Worm (Caenorhabditis elegans) whole organism, L4 larva: ENCODE results near the gene sri-43.

Experiments
- R02D3.7 ChIP-seq: fragments of 150-350 bp; sonication (generic microtip); optimal IDR thresholded peaks from 3 replicates; lab custom pipeline; 2014; ENCODE audit warnings: missing biosample characterization, missing genetic modification characterization
- aly-2 ChIP-seq: sonication (generic microtip); optimal IDR thresholded peaks from 2 replicates; lab custom pipeline; 2018; ENCODE audit warnings: missing biosample characterization, missing genetic modification characterization
- ceh-32 ChIP-seq: sonication (generic microtip); optimal IDR thresholded peaks from 2 replicates; lab custom pipeline; 2016; ENCODE audit warnings: mild to moderate bottlenecking, missing genetic modification characterization, missing compliant biosample characterization; ENCODE audit not compliant: poor library complexity
- egl-27 ChIP-seq: sonication (generic microtip); optimal IDR thresholded peaks from 3 replicates; lab custom pipeline; 2017; ENCODE audit warnings: missing biosample characterization, missing genetic modification reagents, missing genetic modification characterization
- jun-1 ChIP-seq: fragments of 150-350 bp; optimal IDR thresholded peaks from 2 replicates; lab custom pipeline; 2014; ENCODE audit warnings: missing biosample characterization, missing genetic modification reagents, missing genetic modification characterization
- mdl-1 ChIP-seq, 2 experiments: fragments of 150-350 bp in 1 of 2; sonication (generic microtip) in 1 of 2; optimal IDR thresholded peaks; 2 replicates each; lab custom pipeline; 2014 to 2017; ENCODE audit warnings: missing biosample characterization in 2 of 2, missing genetic modification characterization in 2 of 2
- nhr-237 ChIP-seq: sonication (generic microtip); optimal IDR thresholded peaks from 2 replicates; lab custom pipeline; 2017; ENCODE audit warnings: missing biosample characterization, missing genetic modification characterization
- nhr-25 ChIP-seq: sonication (generic microtip); optimal IDR thresholded peaks from 2 replicates; lab custom pipeline; 2017; ENCODE audit warnings: missing genetic modification characterization, mild to moderate bottlenecking, missing compliant biosample characterization, antibody characterized with exemption, moderate library complexity, borderline replicate concordance; ENCODE audit not compliant: insufficient read depth
- nhr-28 ChIP-seq: fragments of 150-350 bp; optimal IDR thresholded peaks from 2 replicates; lab custom pipeline; 2014; ENCODE audit warnings: missing biosample characterization, missing genetic modification characterization
- nhr-41 ChIP-seq: fragments of 200-800 bp; sonication (Bioruptor generic); IDR thresholded peaks from 2 replicates; pipeline ENCODE4 v1.3.6; 2022; ENCODE audit warnings: missing genetic modification reagents, missing genetic modification characterization, missing compliant biosample characterization
- nhr-77 ChIP-seq: fragments of 150-350 bp; optimal IDR thresholded peaks from 2 replicates; lab custom pipeline; 2014; ENCODE audit warnings: missing biosample characterization, missing genetic modification characterization
- pqm-1 ChIP-seq: sonication (generic microtip); optimal IDR thresholded peaks from 2 replicates; lab custom pipeline; 2017; ENCODE audit warnings: missing biosample characterization, missing genetic modification characterization
- set-16 ChIP-seq: fragments of 200-800 bp; sonication (Bioruptor generic); IDR thresholded peaks from 2 replicates; pipeline ENCODE4 v1.3.6; 2022; ENCODE audit warnings: missing genetic modification reagents, missing genetic modification characterization, missing compliant biosample characterization
- tra-1 ChIP-seq: fragments of 200-800 bp; sonication (Bioruptor generic); IDR thresholded peaks from 2 replicates; pipeline ENCODE4 v1.3.6; 2022; ENCODE audit warnings: missing genetic modification reagents, missing genetic modification characterization, missing compliant biosample characterization

DNA sequence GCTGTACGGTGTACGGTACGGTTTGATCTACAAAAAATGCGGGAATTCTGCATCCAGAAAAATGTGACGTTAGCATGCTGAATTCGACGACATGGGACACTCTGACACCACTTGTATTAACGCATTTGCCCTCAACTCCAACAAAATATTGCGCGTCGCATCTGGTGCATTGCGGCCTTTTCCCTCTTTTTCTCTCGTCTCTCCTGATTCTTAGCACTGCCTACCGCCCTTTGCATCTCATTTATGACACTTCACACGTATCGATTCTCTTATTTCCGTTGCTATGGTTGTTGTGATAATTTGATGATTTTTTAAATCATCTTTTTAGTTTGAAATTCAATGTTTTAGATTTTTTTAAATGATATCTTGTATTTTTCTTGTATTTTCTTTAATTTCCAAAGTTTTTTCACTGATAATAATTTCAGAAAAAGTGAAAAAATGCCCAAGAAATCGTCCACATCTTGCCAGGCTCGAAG, 25.5 kb downstream of the sri-43 start, which contains the start of gene T10D4.6:
- TF ChIP-seq nhr-28 (tag; lab: Kevin White, UChicago) = no peak
- no peak for TF ChIP-seq egl-27 (tag; lab: Kevin White, UChicago)
- TF ChIP-seq set-16 = no peak
- no peak for TF ChIP-seq aly-2 (tag; lab: Kevin White, UChicago)
- TF ChIP-seq nhr-41 (GFP tag; lab: Robert Waterston, UW) = no peak
- TF ChIP-seq ceh-32 = no peak
- no peak for TF ChIP-seq tra-1
- TF ChIP-seq nhr-77 = no peak
- no peak for TF ChIP-seq nhr-237 (tag; lab: Kevin White, UChicago)
- no peak for TF ChIP-seq jun-1 (tag; lab: Kevin White, UChicago)
- TF ChIP-seq R02D3.7 = no peak
- no peak for TF ChIP-seq mdl-1 (tag; optimal IDR thresholded peaks at IDR 0.05; lab: Kevin White, UChicago)
- no peak for TF ChIP-seq pqm-1 (tag; lab: Kevin White, UChicago)
- no peak for TF ChIP-seq nhr-25 (tag; lab: Kevin White, UChicago)
